Worm (Caenorhabditis elegans) whole organism, L4 larva: ENCODE results near the gene ltah-1.2.

Experiments used
- F10B5.3 ChIP-seq: sonication (generic microtip); optimal IDR thresholded peaks from 2 replicates; lab custom pipeline; 2016; ENCODE audit warnings: mild to moderate bottlenecking, missing genetic modification characterization, missing compliant biosample characterization
- F26F4.8 ChIP-seq: fragments of 200-800 bp; sonication (Bioruptor generic); conservative IDR thresholded peaks from 2 replicates; pipeline ENCODE4 v1.3.6; 2022; ENCODE audit warnings: missing genetic modification characterization, missing compliant biosample characterization
- F49E8.2 ChIP-seq: sonication (generic microtip); optimal IDR thresholded peaks from 2 replicates; lab custom pipeline; 2016; ENCODE audit warnings: missing compliant biosample characterization, mild to moderate bottlenecking, missing genetic modification characterization, borderline replicate concordance
- T26A8.4 ChIP-seq: fragments of 200-800 bp; sonication (Bioruptor generic); IDR thresholded peaks from 2 replicates; pipeline ENCODE4 v1.3.6; 2022; ENCODE audit warnings: missing genetic modification characterization, missing compliant biosample characterization
- Y105C5A.15 ChIP-seq: fragments of 200-800 bp; sonication (Bioruptor generic); IDR thresholded peaks from 2 replicates; pipeline ENCODE4 v1.3.6; 2022; ENCODE audit warnings: missing genetic modification characterization, missing compliant biosample characterization
- Y5F2A.4 ChIP-seq: fragments of 200-800 bp; sonication (Bioruptor generic); optimal IDR thresholded peaks from 2 replicates; lab custom pipeline; 2018; ENCODE audit warnings: mild to moderate bottlenecking, missing genetic modification characterization, missing compliant biosample characterization
- ZK546.5 ChIP-seq, 2 experiments: sonication (generic microtip); optimal IDR thresholded peaks; 2 replicates each; lab custom pipeline; 2017; ENCODE audit warnings: missing biosample characterization in 2 of 2, missing genetic modification characterization in 2 of 2
- ama-1 ChIP-seq: fragments of 150-350 bp; optimal IDR thresholded peaks from 2 replicates; lab custom pipeline; 2014; ENCODE audit warnings: inconsistent platforms, mixed read lengths
- attf-4 ChIP-seq: sonication (generic microtip); optimal IDR thresholded peaks from 3 replicates; lab custom pipeline; 2017; ENCODE audit warnings: missing biosample characterization, missing genetic modification characterization
- ceh-20 ChIP-seq: fragments of 200-800 bp; sonication (Bioruptor generic); IDR thresholded peaks from 2 replicates; pipeline ENCODE4 v1.3.6; 2022; ENCODE audit warnings: missing genetic modification reagents, missing genetic modification characterization, missing compliant biosample characterization
- ceh-44 ChIP-seq: fragments of 200-800 bp; sonication (Bioruptor generic); IDR thresholded peaks from 2 replicates; pipeline ENCODE4 v1.3.6; 2022; ENCODE audit warnings: missing genetic modification reagents, missing genetic modification characterization, missing compliant biosample characterization
- ceh-62 ChIP-seq: sonication (generic microtip); optimal IDR thresholded peaks from 2 replicates; lab custom pipeline; 2017; ENCODE audit warnings: missing biosample characterization, missing genetic modification characterization
- ctbp-1 ChIP-seq: fragments of 200-800 bp; sonication (Bioruptor generic); IDR thresholded peaks from 2 replicates; pipeline ENCODE4 v1.3.6; 2022; ENCODE audit warnings: missing genetic modification reagents, missing genetic modification characterization, missing compliant biosample characterization
- daf-12 ChIP-seq: fragments of 150-350 bp; optimal IDR thresholded peaks from 2 replicates; lab custom pipeline; 2014; ENCODE audit warnings: missing biosample characterization, missing genetic modification reagents, missing genetic modification characterization
- daf-19 ChIP-seq: fragments of 200-800 bp; sonication (Bioruptor generic); conservative IDR thresholded peaks from 2 replicates; pipeline ENCODE4 v1.3.6; 2022; ENCODE audit warnings: missing genetic modification characterization, missing compliant biosample characterization
- dmd-6 ChIP-seq: fragments of 200-800 bp; sonication (Bioruptor generic); IDR thresholded peaks from 2 replicates; pipeline ENCODE4 v1.3.6; 2022; ENCODE audit warnings: missing genetic modification reagents, missing genetic modification characterization, missing compliant biosample characterization
- dmd-8 ChIP-seq: fragments of 200-800 bp; sonication (Bioruptor generic); IDR thresholded peaks from 2 replicates; pipeline ENCODE4 v1.3.6; 2022; ENCODE audit warnings: missing genetic modification characterization, missing compliant biosample characterization
- dpl-1 ChIP-seq: fragments of 150-350 bp; optimal IDR thresholded peaks from 2 replicates; lab custom pipeline; 2014; ENCODE audit warnings: missing biosample characterization, missing genetic modification reagents, missing genetic modification characterization
- dve-1 ChIP-seq: sonication (generic microtip); optimal IDR thresholded peaks from 2 replicates; lab custom pipeline; 2017; ENCODE audit warnings: antibody characterized with exemption, mild to moderate bottlenecking, missing genetic modification characterization, missing compliant biosample characterization; ENCODE audit not compliant: insufficient read depth
- fos-1 ChIP-seq: fragments of 150-350 bp; optimal IDR thresholded peaks from 2 replicates; lab custom pipeline; 2014; ENCODE audit warnings: missing biosample characterization, missing genetic modification characterization
- hif-1 ChIP-seq, 2 experiments: sonication (generic microtip); optimal IDR thresholded peaks; 2 replicates each; lab custom pipeline; 2016 to 2017; ENCODE audit warnings: missing compliant biosample characterization in 2 of 2, missing genetic modification characterization in 2 of 2, missing genetic modification reagents in 2 of 2, missing genotype in 2 of 2, mild to moderate bottlenecking in 1 of 2
- hlh-11 ChIP-seq: fragments of 200-800 bp; sonication (Bioruptor generic); optimal IDR thresholded peaks from 2 replicates; lab custom pipeline; 2018; ENCODE audit warnings: mild to moderate bottlenecking, missing genetic modification characterization, missing compliant biosample characterization
- hlh-30 ChIP-seq: sonication (generic microtip); optimal IDR thresholded peaks from 2 replicates; lab custom pipeline; 2017; ENCODE audit warnings: antibody characterized with exemption, mild to moderate bottlenecking, missing genetic modification characterization, missing compliant biosample characterization; ENCODE audit not compliant: insufficient read depth
- hmg-1.1 ChIP-seq: fragments of 200-800 bp; sonication (Bioruptor generic); IDR thresholded peaks from 2 replicates; pipeline ENCODE4 v1.3.6; 2022; ENCODE audit warnings: missing genetic modification reagents, missing genetic modification characterization, missing compliant biosample characterization
- jun-1 ChIP-seq: fragments of 150-350 bp; optimal IDR thresholded peaks from 2 replicates; lab custom pipeline; 2014; ENCODE audit warnings: missing biosample characterization, missing genetic modification reagents, missing genetic modification characterization
- lin-1 ChIP-seq: fragments of 200-800 bp; sonication (Bioruptor generic); IDR thresholded peaks from 2 replicates; pipeline ENCODE4 v1.3.6; 2022; ENCODE audit warnings: missing genetic modification reagents, missing genetic modification characterization, missing compliant biosample characterization
- lin-29 ChIP-seq: fragments of 200-800 bp; sonication (Bioruptor generic); IDR thresholded peaks from 2 replicates; pipeline ENCODE4 v1.3.6; 2022; ENCODE audit warnings: missing genetic modification reagents, missing genetic modification characterization, missing compliant biosample characterization
- lin-38 ChIP-seq: fragments of 200-800 bp; sonication (Bioruptor generic); IDR thresholded peaks from 2 replicates; pipeline ENCODE4 v1.3.6; 2022; ENCODE audit warnings: missing genetic modification reagents, missing genetic modification characterization, missing compliant biosample characterization
- lin-39 ChIP-seq: fragments of 150-350 bp; optimal IDR thresholded peaks from 2 replicates; lab custom pipeline; 2014; ENCODE audit warnings: missing biosample characterization, missing genetic modification reagents, missing genetic modification characterization
- lsy-2 ChIP-seq, 2 experiments: fragments of 150-350 bp in 1 of 2; sonication (generic microtip) in 1 of 2; optimal IDR thresholded peaks; 2 replicates each; lab custom pipeline; 2014 to 2017; ENCODE audit warnings: missing biosample characterization in 2 of 2, missing genetic modification characterization in 2 of 2
- mep-1 ChIP-seq: fragments of 150-350 bp; sonication (generic microtip); optimal IDR thresholded peaks from 3 replicates; lab custom pipeline; 2014; ENCODE audit warnings: missing biosample characterization, missing genetic modification characterization
- mes-2 ChIP-seq: sonication (generic microtip); optimal IDR thresholded peaks from 2 replicates; lab custom pipeline; 2016; ENCODE audit warnings: missing genotype, mild to moderate bottlenecking, missing genetic modification characterization, missing compliant biosample characterization; ENCODE audit not compliant: poor library complexity, severe bottlenecking
- mxl-3 ChIP-seq: fragments of 200-800 bp; sonication (Bioruptor generic); optimal IDR thresholded peaks from 2 replicates; lab custom pipeline; 2018; ENCODE audit warnings: mild to moderate bottlenecking, missing genetic modification characterization, missing compliant biosample characterization
- nhr-10 ChIP-seq: fragments of 150-350 bp; optimal IDR thresholded peaks from 2 replicates; lab custom pipeline; 2014; ENCODE audit warnings: missing biosample characterization, missing genetic modification characterization
- nhr-102 ChIP-seq: sonication (generic microtip); optimal IDR thresholded peaks from 2 replicates; lab custom pipeline; 2016; ENCODE audit warnings: mild to moderate bottlenecking, missing genetic modification characterization, moderate library complexity, missing compliant biosample characterization
- nhr-111 ChIP-seq: fragments of 200-800 bp; sonication (Bioruptor generic); optimal IDR thresholded peaks from 2 replicates; lab custom pipeline; 2018; ENCODE audit warnings: mild to moderate bottlenecking, missing genetic modification characterization, missing compliant biosample characterization
- nhr-42 ChIP-seq: fragments of 200-800 bp; sonication (Bioruptor generic); IDR thresholded peaks from 2 replicates; pipeline ENCODE4 v1.3.6; 2022; ENCODE audit warnings: missing genetic modification characterization, missing compliant biosample characterization
- nhr-77 ChIP-seq: fragments of 150-350 bp; optimal IDR thresholded peaks from 2 replicates; lab custom pipeline; 2014; ENCODE audit warnings: missing biosample characterization, missing genetic modification characterization
- pha-4 ChIP-seq, 2 experiments: fragments of 150-350 bp in 1 of 2; fragments of 200-800 bp in 1 of 2; sonication (Bioruptor generic) in 1 of 2; IDR thresholded peaks in 1 of 2; optimal IDR thresholded peaks in 1 of 2; 2 replicates each; pipeline versions ENCODE4 v1.3.6 to Lab custom; 2014 to 2022; ENCODE audit warnings: missing genetic modification characterization in 2 of 2, missing genetic modification reagents in 2 of 2, missing biosample characterization in 1 of 2, missing compliant biosample characterization in 1 of 2
- php-3 ChIP-seq: fragments of 200-800 bp; sonication (Bioruptor generic); IDR thresholded peaks from 2 replicates; pipeline ENCODE4 v1.3.6; 2022; ENCODE audit warnings: missing genetic modification reagents, missing genetic modification characterization, missing compliant biosample characterization
- pqm-1 ChIP-seq: sonication (generic microtip); optimal IDR thresholded peaks from 2 replicates; lab custom pipeline; 2017; ENCODE audit warnings: missing biosample characterization, missing genetic modification characterization
- saeg-2 ChIP-seq: fragments of 200-800 bp; sonication (Bioruptor generic); IDR thresholded peaks from 2 replicates; pipeline ENCODE4 v1.3.6; 2022; ENCODE audit warnings: missing genetic modification reagents, missing genetic modification characterization, missing compliant biosample characterization
- set-16 ChIP-seq: fragments of 200-800 bp; sonication (Bioruptor generic); IDR thresholded peaks from 2 replicates; pipeline ENCODE4 v1.3.6; 2022; ENCODE audit warnings: missing genetic modification reagents, missing genetic modification characterization, missing compliant biosample characterization
- skn-1 ChIP-seq: fragments of 150-350 bp; optimal IDR thresholded peaks from 2 replicates; lab custom pipeline; 2014; ENCODE audit warnings: missing biosample characterization, missing genetic modification characterization
- spr-1 ChIP-seq: sonication (generic microtip); optimal IDR thresholded peaks from 2 replicates; lab custom pipeline; 2016; ENCODE audit warnings: mild to moderate bottlenecking, missing genetic modification characterization, missing compliant biosample characterization
- spr-3 ChIP-seq: fragments of 200-800 bp; sonication (Bioruptor generic); optimal IDR thresholded peaks from 2 replicates; lab custom pipeline; 2018; ENCODE audit warnings: mild to moderate bottlenecking, missing genetic modification characterization, missing compliant biosample characterization
- tra-1 ChIP-seq: fragments of 200-800 bp; sonication (Bioruptor generic); IDR thresholded peaks from 2 replicates; pipeline ENCODE4 v1.3.6; 2022; ENCODE audit warnings: missing genetic modification reagents, missing genetic modification characterization, missing compliant biosample characterization
- unc-39 ChIP-seq: sonication (generic microtip); optimal IDR thresholded peaks from 2 replicates; lab custom pipeline; 2017; ENCODE audit warnings: missing biosample characterization, missing genetic modification characterization
- vab-7 ChIP-seq: fragments of 200-800 bp; sonication (Bioruptor generic); IDR thresholded peaks from 2 replicates; pipeline ENCODE4 v1.3.6; 2022; ENCODE audit warnings: missing genetic modification reagents, missing genetic modification characterization, missing compliant biosample characterization
- zag-1 ChIP-seq: fragments of 150-350 bp; optimal IDR thresholded peaks from 2 replicates; lab custom pipeline; 2014; ENCODE audit warnings: missing biosample characterization, missing genetic modification characterization
- zfp-2 ChIP-seq: sonication (generic microtip); optimal IDR thresholded peaks from 2 replicates; lab custom pipeline; 2016; ENCODE audit warnings: mild to moderate bottlenecking, missing genetic modification characterization, missing compliant biosample characterization

ltah-1.2 gene

ce11 chrIV:3611845-3612244 lies 1.0 kb downstream of the ltah-1.2 start:
- TF ChIP-seq Y5F2A.4 (GFP tag; lab: Kevin White, UChicago) = no peak
- peak; percentile 59; the same call in 1 of the 2 replicates for TF ChIP-seq nhr-42
- peak in 1 of 2 experiments; percentile 10 for TF ChIP-seq lsy-2 (tag; optimal IDR thresholded peaks at IDR 0.05; lab: Kevin White, UChicago)
- peak; percentile 86 for TF ChIP-seq nhr-102 (tag; lab: Kevin White, UChicago)
- TF ChIP-seq dmd-8 = 0 out of 2 replicates have a peak, but pooled peaks have one; percentile 10
- no peak for TF ChIP-seq zag-1 (tag; lab: Kevin White, UChicago)
- TF ChIP-seq ceh-20 (GFP tag; lab: Robert Waterston, UW) = peak; percentile 82
- peak; percentile 62 for TF ChIP-seq mxl-3
- no peak for TF ChIP-seq ZK546.5 (tag; optimal IDR thresholded peaks at IDR 0.05; lab: Kevin White, UChicago)
- no peak for TF ChIP-seq ceh-62 (tag; lab: Kevin White, UChicago)
- peak in 1 of 2 experiments; percentile 17 for TF ChIP-seq hif-1 (tag; optimal IDR thresholded peaks at IDR 0.05; lab: Kevin White, UChicago)
- no peak for TF ChIP-seq F26F4.8 (GFP tag; lab: Robert Waterston, UW)
- TF ChIP-seq lin-29 (GFP tag; lab: Robert Waterston, UW) = no peak
- TF ChIP-seq dve-1 = peak; percentile 94
- TF ChIP-seq nhr-10 (tag; lab: Kevin White, UChicago) = peak; percentile 52
- TF ChIP-seq fos-1 (tag; lab: Kevin White, UChicago) = peak; percentile 45
- peak; percentile 64; the same call in 1 of the 2 replicates for TF ChIP-seq T26A8.4 (GFP tag; lab: Robert Waterston, UW)
- no peak for TF ChIP-seq F49E8.2
- peak; percentile 80 for TF ChIP-seq hlh-30 (tag; lab: Kevin White, UChicago)
- no peak for TF ChIP-seq unc-39
- no peak for TF ChIP-seq spr-3 (GFP tag; lab: Kevin White, UChicago)
- peak; percentile 82 for TF ChIP-seq tra-1 (GFP tag; lab: Robert Waterston, UW)
- peak; percentile 39 for TF ChIP-seq spr-1 (tag; lab: Kevin White, UChicago)
- peak; percentile 97 for TF ChIP-seq hlh-11 (tag; lab: Kevin White, UChicago)
- TF ChIP-seq nhr-111 (GFP tag; lab: Kevin White, UChicago) = no peak
- TF ChIP-seq ceh-44 (GFP tag; lab: Robert Waterston, UW) = no peak
- no peak for TF ChIP-seq dpl-1
- TF ChIP-seq set-16 (GFP tag; lab: Robert Waterston, UW) = peak; percentile 49; the same call in 1 of the 2 replicates
- TF ChIP-seq lin-38 (GFP tag; lab: Robert Waterston, UW) = peak; percentile 47
- TF ChIP-seq hmg-1.1 (GFP tag; lab: Robert Waterston, UW) = no peak
- no peak for TF ChIP-seq daf-19 (GFP tag; lab: Robert Waterston, UW)
- TF ChIP-seq mes-2 (tag; lab: Kevin White, UChicago) = peak; percentile 43
- TF ChIP-seq lin-1 (GFP tag; lab: Robert Waterston, UW) = peak; percentile 84
- TF ChIP-seq F10B5.3 (tag; lab: Kevin White, UChicago) = no peak
- peak; percentile 82 for TF ChIP-seq pqm-1 (tag; lab: Kevin White, UChicago)
- peak; percentile 76; the same call in 1 of the 2 replicates for TF ChIP-seq saeg-2 (GFP tag; lab: Robert Waterston, UW)
- TF ChIP-seq attf-4 = no peak
- TF ChIP-seq lin-39 (tag; lab: Kevin White, UChicago) = no peak
- TF ChIP-seq zfp-2 (tag; lab: Kevin White, UChicago) = no peak
- peak; percentile 94 for TF ChIP-seq php-3 (GFP tag; lab: Robert Waterston, UW)
- no peak for TF ChIP-seq skn-1 (tag; lab: Kevin White, UChicago)
- TF ChIP-seq nhr-77 (tag; lab: Kevin White, UChicago) = peak; percentile 64
- no peak for TF ChIP-seq Y105C5A.15 (GFP tag; lab: Robert Waterston, UW)
- no peak for TF ChIP-seq daf-12 (tag; lab: Kevin White, UChicago)
- no peak for TF ChIP-seq mep-1
- peak; percentile 87 for TF ChIP-seq dmd-6 (GFP tag; lab: Robert Waterston, UW)
- no peak for TF ChIP-seq vab-7 (GFP tag; lab: Robert Waterston, UW)
- peak; percentile 68; the same call in 1 of the 2 replicates for TF ChIP-seq pha-4 (GFP tag; IDR thresholded peaks at IDR 0.05; lab: Robert Waterston, UW)
- TF ChIP-seq pha-4 (tag; optimal IDR thresholded peaks at IDR 0.05; lab: Kevin White, UChicago) = no peak
- no peak for TF ChIP-seq ctbp-1
- TF ChIP-seq jun-1 = peak; percentile 55
- TF ChIP-seq ama-1 (lab: Kevin White, UChicago) = no peak
